Worm (Caenorhabditis elegans): ENCODE results near the gene ints-6.

DNA sequence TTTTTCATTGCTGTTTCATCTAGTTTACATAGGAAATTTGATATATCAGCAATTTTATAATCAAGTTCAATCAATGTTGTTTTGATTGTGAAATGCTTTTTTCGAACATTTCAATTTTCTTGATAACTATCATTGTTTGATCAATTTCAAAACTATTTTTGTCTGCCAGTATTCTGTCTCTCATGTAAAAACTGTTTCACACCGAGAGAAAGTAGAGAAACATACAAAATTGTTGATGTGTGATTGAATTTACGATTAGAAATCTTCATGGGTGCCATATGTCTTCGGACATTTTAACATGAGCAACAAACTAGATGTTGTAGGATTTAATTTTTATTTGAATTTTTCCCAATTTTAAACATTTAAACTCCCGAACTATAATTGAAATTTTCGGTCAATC lies 40.8 kb upstream of the ints-6 start, which contains the start of gene C49C8.2:
- TF ChIP-seq dve-1 (tag; optimal IDR thresholded peaks at IDR 0.05) (no peak), zip-5 (tag; optimal IDR thresholded peaks at IDR 0.05) (no peak), nhr-232 (tag; optimal IDR thresholded peaks at IDR 0.05) (no peak), nhr-11 (tag; optimal IDR thresholded peaks at IDR 0.05) (no peak), sox-4 (tag; optimal IDR thresholded peaks at IDR 0.05) (no peak), elt-2 (tag; optimal IDR thresholded peaks at IDR 0.05) (no peak), Y22D7AL.16 (tag; optimal IDR thresholded peaks at IDR 0.05) (no peak), ama-1 (optimal IDR thresholded peaks at IDR 0.05) (no peak), tbx-2 (tag; optimal IDR thresholded peaks at IDR 0.05) (no peak), pha-4 (tag; optimal IDR thresholded peaks at IDR 0.05) (no peak), ceh-31 (tag; optimal IDR thresholded peaks at IDR 0.05) (no peak)

All from whole organism, late embryonic.